Fruit fly (Drosophila melanogaster) whole organism, wandering third instar larva: ENCODE measurements around the gene CG15211.

Source experiments
- HLH106 ChIP-seq: fragments of 200-800 bp; optimal IDR thresholded peaks from 3 replicates; lab custom pipeline; 2019; ENCODE audit warnings: missing biosample characterization, mild to moderate bottlenecking, missing genetic modification characterization, moderate library complexity
- pan ChIP-seq: fragments of >200 bp; optimal IDR thresholded peaks from 2 replicates; lab custom pipeline; 2017
- rgr ChIP-seq: fragments of 200-800 bp; sonication (Bioruptor generic); optimal IDR thresholded peaks from 3 replicates; lab custom pipeline; 2016; ENCODE audit warnings: missing biosample characterization, mild to moderate bottlenecking, missing genetic modification characterization

dm6 chrX:10734763-10735681 is 37.3 kb upstream of the CG15211 start:
- no peak for TF ChIP-seq pan (lab: Kevin White, UChicago)
- no peak for TF ChIP-seq HLH106 (tag; lab: Kevin White, UChicago)
- no peak for TF ChIP-seq rgr (GFP tag; lab: Kevin White, UChicago)
